Fruit fly (Drosophila melanogaster): ENCODE results near the gene dos.

The dos gene

DNA sequence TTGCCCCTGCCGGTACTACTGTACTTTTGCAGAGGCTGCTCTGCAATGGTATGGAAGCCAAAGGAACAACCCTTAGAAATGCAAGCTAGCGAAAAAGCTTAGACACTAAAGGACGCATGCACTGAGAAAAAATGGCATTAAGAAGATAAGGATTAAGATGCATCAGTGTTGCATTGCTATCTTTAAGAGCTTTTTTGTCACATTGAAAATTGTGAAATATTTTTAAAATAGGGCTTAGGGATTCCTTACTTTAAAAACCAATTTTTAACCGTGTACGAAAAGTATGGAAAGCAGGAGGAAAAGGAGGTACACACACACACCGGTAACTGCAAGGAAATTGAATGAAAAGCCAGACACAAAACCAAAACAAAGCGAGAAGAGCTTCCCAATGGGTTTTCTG is 40.3 kb upstream of the dos start (continued):
- TF ChIP-seq dmrt99B (tag; optimal IDR thresholded peaks at IDR 0.05) (peak; percentile 36), lab (GFP tag; optimal IDR thresholded peaks at IDR 0.05) (peak; percentile 61), CG11504 (tag; optimal IDR thresholded peaks at IDR 0.05) (peak; percentile 62), Med (GFP tag) (peak; percentile 80), sisA (GFP tag; IDR thresholded peaks at IDR 0.05) (peak; percentile 30; the same call in 1 of the 2 replicates), CTCF (GFP tag; optimal IDR thresholded peaks at IDR 0.05) (no peak), wor (GFP tag; IDR thresholded peaks at IDR 0.05) (no peak), ERR (GFP tag; optimal IDR thresholded peaks at IDR 0.05) (no peak), Xrp1 (GFP tag; IDR thresholded peaks at IDR 0.05) (0 out of 2 replicates have a peak, but pooled peaks have one; percentile 14), CG31388 (GFP tag; optimal IDR thresholded peaks at IDR 0.05) (no peak), tin (GFP tag; optimal IDR thresholded peaks at IDR 0.05) (peak; percentile 41), CG12659 (GFP tag; optimal IDR thresholded peaks at IDR 0.05) (no peak), CG18599 (GFP tag; optimal IDR thresholded peaks at IDR 0.05) (peak; percentile 59), CG10431 (GFP tag; optimal IDR thresholded peaks at IDR 0.05) (no peak), phol (tag; optimal IDR thresholded peaks at IDR 0.05) (peak; percentile 24), gcm2 (GFP tag; optimal IDR thresholded peaks at IDR 0.05) (no peak), tx (GFP tag; optimal IDR thresholded peaks at IDR 0.05) (no peak), abd-A (tag; optimal IDR thresholded peaks at IDR 0.05) (no peak), CG4424 (GFP tag; optimal IDR thresholded peaks at IDR 0.05) (peak; percentile 4), unpg (GFP tag; optimal IDR thresholded peaks at IDR 0.05) (no peak), hkb (optimal IDR thresholded peaks at IDR 0.05) (no peak), hkb (GFP tag; IDR thresholded peaks at IDR 0.05) (peak; percentile 31; the same call in 1 of the 2 replicates), odd (GFP tag; optimal IDR thresholded peaks at IDR 0.05) (no peak), ewg (GFP tag; optimal IDR thresholded peaks at IDR 0.05) (no peak), nerfin-1 (tag; optimal IDR thresholded peaks at IDR 0.05) (peak; percentile 7), cg (GFP tag; optimal IDR thresholded peaks at IDR 0.05) (no peak), Pdp1 (GFP tag; optimal IDR thresholded peaks at IDR 0.05) (peak in 1 of 2 experiments; percentile 10), slou (GFP tag; optimal IDR thresholded peaks at IDR 0.05) (no peak), CG2678 (tag; optimal IDR thresholded peaks at IDR 0.05) (peak; percentile 54), zf30C (GFP tag; optimal IDR thresholded peaks at IDR 0.05) (no peak), CG8290 (GFP tag; optimal IDR thresholded peaks at IDR 0.05) (no peak), CG8290 (tag; optimal IDR thresholded peaks at IDR 0.05) (no peak), eve (GFP tag; optimal IDR thresholded peaks at IDR 0.05) (no peak), gem (tag; optimal IDR thresholded peaks at IDR 0.05) (peak; percentile 18), tap (tag; optimal IDR thresholded peaks at IDR 0.05) (peak; percentile 12), prd (optimal IDR thresholded peaks at IDR 0.05) (no peak), prd (GFP tag; IDR thresholded peaks at IDR 0.05) (0 out of 3 replicates have a peak, but pooled peaks have one; percentile 20), corto (GFP tag; optimal IDR thresholded peaks at IDR 0.05) (peak; percentile 18), MESR4 (GFP tag; optimal IDR thresholded peaks at IDR 0.05) (no peak), Jarid2 (GFP tag; optimal IDR thresholded peaks at IDR 0.05) (no peak), fd96Cb (tag; optimal IDR thresholded peaks at IDR 0.05) (peak; percentile 18), CG17359 (tag; optimal IDR thresholded peaks at IDR 0.05) (peak; percentile 50), CG13624 (GFP tag; optimal IDR thresholded peaks at IDR 0.05) (no peak), BtbVII (GFP tag; optimal IDR thresholded peaks at IDR 0.05) (no peak), Blimp-1 (GFP tag; optimal IDR thresholded peaks at IDR 0.05) (peak; percentile 55), hb (GFP tag; IDR thresholded peaks at IDR 0.05; ENCODE audit: partially characterized antibody) (no peak), nom (GFP tag; optimal IDR thresholded peaks at IDR 0.05) (peak; percentile 3), Hey (tag; optimal IDR thresholded peaks at IDR 0.05) (no peak), bsh (GFP tag; optimal IDR thresholded peaks at IDR 0.05) (no peak), Adf1 (GFP tag; IDR thresholded peaks at IDR 0.05) (no peak), Xbp1 (GFP tag; optimal IDR thresholded peaks at IDR 0.05) (no peak)
